Worm (Caenorhabditis elegans): ENCODE measurements around the gene Y38H6A.1.
"Not testable (repeated sequence)": the region's sequence is repeated elsewhere in the genome, so short reads cannot be mapped to it uniquely, and the experiment has no call there.

Gene Y38H6A.1

DNA sequence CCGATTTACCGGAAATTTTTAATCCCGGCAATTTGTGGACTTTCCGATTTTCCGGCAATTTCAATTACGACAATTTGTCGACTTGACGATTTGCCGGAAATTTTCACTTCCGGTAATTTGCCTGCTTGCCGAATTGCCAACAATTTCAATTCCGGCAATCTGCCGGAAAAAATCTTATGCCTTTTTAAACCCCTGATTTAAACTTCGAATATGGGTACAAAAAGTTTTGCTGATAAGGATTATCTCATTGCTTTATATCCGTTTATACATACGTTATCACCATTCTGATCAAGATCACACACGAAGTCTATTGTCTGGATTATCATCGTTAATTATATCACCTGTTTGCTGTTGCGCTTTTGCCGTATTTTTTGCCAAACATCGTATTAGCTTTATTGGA, 31.0 kb downstream of the Y38H6A.1 start, which contains the start of gene grd-11:
Gene grd-11, plus strand, starts transcription at position 301 of the 400 bp plus-strand sequence.
- no peak for TF ChIP-seq ceh-19 (GFP tag; optimal IDR thresholded peaks at IDR 0.05)
- no peak for TF ChIP-seq elt-4 (tag; optimal IDR thresholded peaks at IDR 0.05)
- TF ChIP-seq C08G9.2 (tag; optimal IDR thresholded peaks at IDR 0.05) = no peak
- TF ChIP-seq syd-9 (tag; optimal IDR thresholded peaks at IDR 0.05) = no peak
- no peak for TF ChIP-seq hlh-30 (tag; optimal IDR thresholded peaks at IDR 0.05; ENCODE audit: insufficient read depth)
- TF ChIP-seq sdc-2 (tag; optimal IDR thresholded peaks at IDR 0.05) = no peak
- no peak for TF ChIP-seq npax-4 (tag; optimal IDR thresholded peaks at IDR 0.05)
- no peak for TF ChIP-seq ama-1 (optimal IDR thresholded peaks at IDR 0.05)
- TF ChIP-seq ztf-16 (tag; optimal IDR thresholded peaks at IDR 0.05) = no peak
- no peak for TF ChIP-seq ceh-6 (GFP tag; optimal IDR thresholded peaks at IDR 0.05)
- no peak for TF ChIP-seq pqm-1 (tag; optimal IDR thresholded peaks at IDR 0.05)
- no peak for TF ChIP-seq ets-4 (tag; optimal IDR thresholded peaks at IDR 0.05)
- TF ChIP-seq F13H6.1 (tag; optimal IDR thresholded peaks at IDR 0.05) = no peak
- no peak for TF ChIP-seq rnt-1 (tag; optimal IDR thresholded peaks at IDR 0.05)

- TF ChIP-seq unc-42 (tag; optimal IDR thresholded peaks at IDR 0.05) = no peak
These were observed 41.3 kb downstream of the Y38H6A.1 start, which contains the start of gene K02E2.8 for ce11 chrV:20366839-20367238. Gene K02E2.8 (minus strand): TSS chrV:20366939.

ce11 chrV:20369153-20369552, 43.6 kb downstream of the Y38H6A.1 start, which contains the start of gene srh-177:
Gene srh-177 (minus strand): TSS chrV:20369253.
- TF ChIP-seq ceh-45 (GFP tag; IDR thresholded peaks at IDR 0.05); ceh-6 (GFP tag; optimal IDR thresholded peaks at IDR 0.05); ceh-19 (GFP tag; optimal IDR thresholded peaks at IDR 0.05): not testable (repeated sequence)

DNA sequence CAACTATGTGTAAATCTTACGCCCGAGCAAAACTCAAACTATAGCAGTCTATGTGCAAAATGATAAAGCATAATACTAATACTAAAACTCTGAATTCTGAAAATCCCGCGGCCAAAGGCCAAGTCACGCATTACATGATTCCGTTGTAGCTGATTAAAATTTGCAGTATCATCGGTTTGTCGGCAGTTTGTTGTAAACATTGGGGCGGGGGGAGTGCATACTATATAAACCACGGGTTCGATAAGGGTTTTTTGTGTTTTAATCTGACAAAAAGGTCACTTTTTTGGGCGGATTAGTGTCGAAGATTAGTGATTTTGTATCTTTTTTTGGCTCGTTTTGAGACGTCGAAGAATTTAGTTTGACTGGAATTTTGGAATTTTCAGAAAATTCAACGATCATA, 49.0 kb downstream of the Y38H6A.1 start:
- TF ChIP-seq ceh-6 (GFP tag; optimal IDR thresholded peaks at IDR 0.05) (no peak), nhr-11 (tag; optimal IDR thresholded peaks at IDR 0.05) (no peak), ceh-45 (GFP tag; IDR thresholded peaks at IDR 0.05) (no peak), gmeb-2 (tag; optimal IDR thresholded peaks at IDR 0.05) (no peak), lin-11 (tag; optimal IDR thresholded peaks at IDR 0.05) (no peak), hlh-15 (tag; optimal IDR thresholded peaks at IDR 0.05) (no peak), fkh-6 (tag; optimal IDR thresholded peaks at IDR 0.05) (no peak), zip-5 (tag; optimal IDR thresholded peaks at IDR 0.05) (no peak)

ce11 chrV:20375236-20375635, 49.7 kb downstream of the Y38H6A.1 start, which contains the start of gene ins-35:
Gene ins-35 (plus strand): TSS chrV:20375536.
- TF ChIP-seq ceh-30 (tag; optimal IDR thresholded peaks at IDR 0.05) (no peak), rnt-1 (tag; optimal IDR thresholded peaks at IDR 0.05) (no peak), tbx-2 (tag; optimal IDR thresholded peaks at IDR 0.05) (no peak), K02D7.2 (tag; optimal IDR thresholded peaks at IDR 0.05) (no peak), pha-2 (tag; optimal IDR thresholded peaks at IDR 0.05) (no peak), mec-3 (tag; optimal IDR thresholded peaks at IDR 0.05; ENCODE audit: borderline replicate concordance) (no peak), pax-1 (tag; optimal IDR thresholded peaks at IDR 0.05) (no peak), ceh-6 (GFP tag; optimal IDR thresholded peaks at IDR 0.05) (no peak), madf-2 (tag; optimal IDR thresholded peaks at IDR 0.05) (no peak), pha-4 (tag; optimal IDR thresholded peaks at IDR 0.05) (no peak), eyg-1 (tag; optimal IDR thresholded peaks at IDR 0.05) (no peak), zip-5 (tag; optimal IDR thresholded peaks at IDR 0.05) (no peak)

DNA sequence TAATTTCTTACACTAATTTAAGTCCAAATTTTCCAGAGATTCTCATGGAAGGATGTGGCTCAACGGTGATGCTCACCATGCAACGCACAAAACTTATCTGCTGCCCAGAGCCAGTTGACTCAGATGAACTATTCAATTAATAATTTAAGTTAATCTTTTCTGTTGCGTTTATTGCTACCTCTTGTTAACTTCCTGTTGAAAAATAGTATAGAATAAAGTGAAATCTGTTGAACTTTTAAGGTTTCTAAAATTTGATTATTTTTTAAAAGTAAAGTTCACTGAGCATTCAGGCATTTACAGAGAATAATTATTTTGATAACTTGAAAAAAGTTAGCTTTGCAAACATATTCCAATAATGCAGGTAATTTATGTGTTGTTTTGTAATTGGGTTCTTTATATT, 50.6 kb downstream of the Y38H6A.1 start:
- TF ChIP-seq ceh-30 (tag; optimal IDR thresholded peaks at IDR 0.05) (no peak), ceh-9 (tag; optimal IDR thresholded peaks at IDR 0.05) (no peak), K09A11.1 (tag; optimal IDR thresholded peaks at IDR 0.05; ENCODE audit: insufficient read depth) (no peak), syd-9 (tag; optimal IDR thresholded peaks at IDR 0.05) (no peak), T23F11.4 (GFP tag; optimal IDR thresholded peaks at IDR 0.05) (no peak), ceh-45 (GFP tag; IDR thresholded peaks at IDR 0.05) (no peak), ahr-1 (tag; optimal IDR thresholded peaks at IDR 0.05) (no peak), sdc-2 (tag; optimal IDR thresholded peaks at IDR 0.05) (no peak), hlh-8 (tag; optimal IDR thresholded peaks at IDR 0.05) (no peak), pag-3 (tag; optimal IDR thresholded peaks at IDR 0.05; ENCODE audit: borderline replicate concordance) (no peak), pha-4 (tag; optimal IDR thresholded peaks at IDR 0.05) (no peak), gmeb-2 (tag; optimal IDR thresholded peaks at IDR 0.05) (no peak), ttx-3 (tag; optimal IDR thresholded peaks at IDR 0.05) (no peak), tbx-7 (tag; optimal IDR thresholded peaks at IDR 0.05) (no peak)

Measured in whole organism, late embryonic.